Worm (Caenorhabditis elegans) whole organism, mixed stage, embryonic: Measurements from ENCODE around the gene W10G11.1.

ENCODE experiments used
- blmp-1 ChIP-seq: fragments of 150-350 bp; optimal IDR thresholded peaks from 2 replicates; lab custom pipeline; 2014; ENCODE audit warnings: missing biosample characterization, missing genetic modification characterization
- ceh-39 ChIP-seq: fragments of 150-350 bp; optimal IDR thresholded peaks from 2 replicates; lab custom pipeline; 2014; ENCODE audit warnings: missing biosample characterization, missing genetic modification characterization
- ceh-43 ChIP-seq: fragments of 200-800 bp; sonication (Bioruptor generic); optimal IDR thresholded peaks from 2 replicates; lab custom pipeline; 2018; ENCODE audit warnings: mild to moderate bottlenecking, missing genetic modification characterization, moderate library complexity, missing compliant biosample characterization
- ceh-83 ChIP-seq: fragments of 200-800 bp; sonication (Bioruptor generic); optimal IDR thresholded peaks from 2 replicates; lab custom pipeline; 2018; ENCODE audit warnings: mild to moderate bottlenecking, missing genetic modification characterization, missing compliant biosample characterization
- cnd-1 ChIP-seq: fragments of 200-800 bp; sonication (Bioruptor generic); optimal IDR thresholded peaks from 2 replicates; lab custom pipeline; 2018; ENCODE audit warnings: mild to moderate bottlenecking, missing genetic modification characterization, missing compliant biosample characterization
- drap-1 ChIP-seq: fragments of 200-800 bp; sonication (Bioruptor generic); optimal IDR thresholded peaks from 3 replicates; lab custom pipeline; 2018; ENCODE audit warnings: mild to moderate bottlenecking, missing genetic modification characterization, missing compliant biosample characterization
- elt-1 ChIP-seq: sonication (generic microtip); optimal IDR thresholded peaks from 2 replicates; lab custom pipeline; 2017; ENCODE audit warnings: missing genetic modification characterization, mild to moderate bottlenecking, missing compliant biosample characterization, antibody characterized with exemption, moderate library complexity, borderline replicate concordance; ENCODE audit not compliant: insufficient read depth
- elt-3 ChIP-seq: fragments of 150-350 bp; optimal IDR thresholded peaks from 2 replicates; lab custom pipeline; 2014; ENCODE audit warnings: missing biosample characterization, missing genetic modification characterization
- flh-1 ChIP-seq: fragments of 200-800 bp; sonication (Bioruptor generic); optimal IDR thresholded peaks from 2 replicates; lab custom pipeline; 2018; ENCODE audit warnings: mild to moderate bottlenecking, missing genetic modification characterization, moderate library complexity, missing compliant biosample characterization
- ham-2 ChIP-seq: fragments of 200-800 bp; sonication (Bioruptor generic); optimal IDR thresholded peaks from 2 replicates; lab custom pipeline; 2018; ENCODE audit warnings: mild to moderate bottlenecking, missing genetic modification characterization, missing compliant biosample characterization
- lin-13 ChIP-seq: fragments of 150-350 bp; optimal IDR thresholded peaks from 2 replicates; lab custom pipeline; 2014; ENCODE audit warnings: missing biosample characterization, missing genetic modification characterization
- lin-32 ChIP-seq: fragments of 200-800 bp; sonication (Bioruptor generic); optimal IDR thresholded peaks from 2 replicates; lab custom pipeline; 2018; ENCODE audit warnings: mild to moderate bottlenecking, missing genetic modification characterization, missing compliant biosample characterization
- mab-5 ChIP-seq: fragments of 150-350 bp; optimal IDR thresholded peaks from 2 replicates; lab custom pipeline; 2014; ENCODE audit warnings: missing biosample characterization, missing genetic modification characterization
- mep-1 ChIP-seq: fragments of 150-350 bp; optimal IDR thresholded peaks from 2 replicates; lab custom pipeline; 2017; ENCODE audit warnings: missing biosample characterization, missing genetic modification reagents, missing genetic modification characterization, inconsistent platforms
- nhr-2 ChIP-seq: fragments of 150-350 bp; optimal IDR thresholded peaks from 2 replicates; lab custom pipeline; 2014; ENCODE audit warnings: missing biosample characterization, missing genetic modification characterization
- nhr-237 ChIP-seq: fragments of 150-350 bp; optimal IDR thresholded peaks from 2 replicates; lab custom pipeline; 2014; ENCODE audit warnings: missing biosample characterization, missing genetic modification characterization
- nhr-28 ChIP-seq: fragments of 150-350 bp; optimal IDR thresholded peaks from 2 replicates; lab custom pipeline; 2014; ENCODE audit warnings: missing biosample characterization, missing genetic modification characterization
- nhr-76 ChIP-seq: sonication (generic microtip); optimal IDR thresholded peaks from 2 replicates; lab custom pipeline; 2017; ENCODE audit warnings: missing biosample characterization, missing genetic modification characterization
- pha-4 ChIP-seq: fragments of 150-350 bp; optimal IDR thresholded peaks from 2 replicates; lab custom pipeline; 2018; ENCODE audit warnings: missing biosample characterization, missing genetic modification reagents, missing genetic modification characterization
- sem-2 ChIP-seq: fragments of 200-800 bp; sonication (Bioruptor generic); optimal IDR thresholded peaks from 2 replicates; lab custom pipeline; 2018; ENCODE audit warnings: mild to moderate bottlenecking, missing genetic modification characterization, missing compliant biosample characterization
- snpc-4 ChIP-seq: fragments of 150-350 bp; optimal IDR thresholded peaks from 2 replicates; lab custom pipeline; 2014; ENCODE audit warnings: missing biosample characterization, missing genetic modification characterization
- sptf-1 ChIP-seq: sonication (generic microtip); optimal IDR thresholded peaks from 2 replicates; lab custom pipeline; 2017; ENCODE audit warnings: mild to moderate bottlenecking, missing genetic modification characterization, moderate library complexity, missing compliant biosample characterization
- tbx-8 ChIP-seq: fragments of 200-800 bp; sonication (Bioruptor generic); optimal IDR thresholded peaks from 2 replicates; lab custom pipeline; 2018; ENCODE audit warnings: mild to moderate bottlenecking, missing genetic modification characterization, moderate library complexity, missing compliant biosample characterization
- unc-120 ChIP-seq: sonication (generic microtip); optimal IDR thresholded peaks from 2 replicates; lab custom pipeline; 2017; ENCODE audit warnings: missing genetic modification characterization, missing compliant biosample characterization; ENCODE audit not compliant: poor library complexity, severe bottlenecking
- unc-62 ChIP-seq: fragments of 150-350 bp; optimal IDR thresholded peaks from 2 replicates; lab custom pipeline; 2014; ENCODE audit warnings: missing biosample characterization, missing genetic modification reagents, missing genetic modification characterization

The W10G11.1 gene

DNA sequence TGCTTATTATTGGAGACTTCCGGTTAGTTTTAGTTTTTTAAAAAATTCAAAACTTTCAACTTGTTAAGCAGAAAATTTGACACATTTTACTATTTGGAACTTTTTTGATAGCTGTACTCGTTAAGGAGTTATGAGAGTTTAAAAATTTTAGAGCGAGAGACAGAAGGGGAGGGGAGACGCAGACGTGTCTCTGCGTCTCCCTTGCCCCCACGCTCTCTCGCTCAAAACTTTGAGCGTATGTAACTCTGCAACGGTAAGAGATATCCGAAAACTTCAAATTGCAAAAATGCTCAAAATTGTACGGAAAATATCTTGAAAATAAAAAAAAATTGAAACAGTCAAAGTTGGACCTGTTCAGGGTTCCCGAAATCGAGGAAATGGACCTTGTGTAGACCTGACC, 44.3 kb downstream of the W10G11.1 start:
- TF ChIP-seq cnd-1 (tag; lab: Kevin White, UChicago) = no peak
- no peak for TF ChIP-seq unc-120 (tag; lab: Kevin White, UChicago)
- no peak for TF ChIP-seq sem-2 (GFP tag; lab: Kevin White, UChicago)
- TF ChIP-seq pha-4 (tag; lab: Kevin White, UChicago) = no peak
- no peak for TF ChIP-seq blmp-1 (tag; lab: Kevin White, UChicago)
- TF ChIP-seq unc-62 (GFP tag; lab: Kevin White, UChicago) = no peak
- TF ChIP-seq tbx-8 (GFP tag; lab: Kevin White, UChicago) = no peak
- TF ChIP-seq flh-1 = no peak
- TF ChIP-seq ceh-43 (GFP tag; lab: Kevin White, UChicago) = no peak
- no peak for TF ChIP-seq nhr-28 (tag; lab: Kevin White, UChicago)
- no peak for TF ChIP-seq ceh-83 (GFP tag; lab: Kevin White, UChicago)
- TF ChIP-seq sptf-1 (tag; lab: Kevin White, UChicago) = no peak
- no peak for TF ChIP-seq ham-2 (GFP tag; lab: Kevin White, UChicago)

DNA sequence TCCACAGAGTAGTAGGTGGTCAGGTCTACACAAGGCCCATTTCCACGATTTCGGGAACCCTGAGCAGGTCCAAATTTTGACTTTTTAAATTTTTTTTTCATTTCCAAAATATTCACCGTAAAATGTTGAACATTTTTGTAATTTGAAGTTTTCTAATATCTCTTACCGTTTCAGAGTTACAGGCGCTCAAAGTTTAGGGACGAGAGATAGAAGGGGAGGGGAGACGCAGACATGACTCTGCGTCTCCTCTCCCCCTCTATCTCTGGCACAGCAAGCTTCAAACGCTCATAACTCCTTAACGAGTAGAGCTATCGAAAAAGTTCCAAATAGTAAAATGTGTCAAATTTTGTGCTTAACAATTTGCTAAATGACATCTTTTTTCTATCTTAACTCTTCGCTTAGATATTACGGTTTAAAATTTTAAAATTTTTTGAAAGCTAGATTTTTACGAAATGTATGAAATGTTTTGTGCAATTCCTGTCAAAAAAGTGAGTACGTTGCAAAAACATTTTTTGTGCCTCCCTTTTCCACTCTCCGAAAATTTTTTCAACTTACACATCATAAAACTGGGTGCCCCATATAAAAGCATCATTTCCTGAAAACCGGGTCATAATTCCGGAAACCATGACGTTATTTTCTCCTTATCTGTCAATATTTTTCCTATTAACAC, 45.0 kb downstream of the W10G11.1 start, which contains the start of the genes Y49F6B.14 and clec-125:
Gene Y49F6B.14 (minus strand): TSS at position 101 of the 670 bp plus-strand sequence.
Gene clec-125 (plus strand): TSS at position 620 of the 670 bp plus-strand sequence.
- no peak for TF ChIP-seq lin-32 (GFP tag; lab: Kevin White, UChicago)
- TF ChIP-seq ceh-83 (GFP tag; lab: Kevin White, UChicago) = no peak
- TF ChIP-seq nhr-28 (tag; lab: Kevin White, UChicago) = no peak
- TF ChIP-seq sptf-1 (tag; lab: Kevin White, UChicago) = no peak
- no peak for TF ChIP-seq blmp-1 (tag; lab: Kevin White, UChicago)
- no peak for TF ChIP-seq nhr-2 (tag; lab: Kevin White, UChicago)
- TF ChIP-seq pha-4 (tag; lab: Kevin White, UChicago) = no peak
- no peak for TF ChIP-seq elt-3 (tag; lab: Kevin White, UChicago)
- TF ChIP-seq nhr-76 (tag; lab: Kevin White, UChicago) = no peak

DNA sequence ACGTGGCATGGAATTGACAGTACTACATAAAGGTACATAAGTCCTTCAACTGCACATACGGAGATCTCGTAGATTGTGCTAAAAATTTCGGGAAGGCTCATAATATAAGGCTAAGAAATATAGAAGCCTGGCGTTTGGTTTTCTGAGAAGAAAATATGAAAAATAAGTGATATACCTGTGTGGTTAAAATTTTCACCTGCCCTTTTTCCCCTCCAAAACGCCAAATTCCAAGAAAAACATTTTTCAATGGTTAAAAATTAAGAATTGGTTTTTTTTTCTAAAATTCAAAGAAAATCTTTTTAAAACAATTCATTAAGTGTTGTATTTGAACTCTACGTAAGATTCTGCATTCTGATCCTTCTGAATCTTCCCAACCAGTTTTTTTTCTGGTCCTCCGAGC, 45.9 kb downstream of the W10G11.1 start, which contains the start of gene srz-5:
Gene srz-5 (minus strand): TSS at position 101 of the 400 bp plus-strand sequence.
- TF ChIP-seq nhr-28 (tag; lab: Kevin White, UChicago) (no peak), sem-2 (GFP tag; lab: Kevin White, UChicago) (no peak), flh-1 (no peak), sptf-1 (tag; lab: Kevin White, UChicago) (no peak), elt-1 (tag; lab: Kevin White, UChicago) (no peak), ceh-39 (no peak), elt-3 (tag; lab: Kevin White, UChicago) (no peak), unc-120 (tag; lab: Kevin White, UChicago) (no peak), mab-5 (no peak)

DNA sequence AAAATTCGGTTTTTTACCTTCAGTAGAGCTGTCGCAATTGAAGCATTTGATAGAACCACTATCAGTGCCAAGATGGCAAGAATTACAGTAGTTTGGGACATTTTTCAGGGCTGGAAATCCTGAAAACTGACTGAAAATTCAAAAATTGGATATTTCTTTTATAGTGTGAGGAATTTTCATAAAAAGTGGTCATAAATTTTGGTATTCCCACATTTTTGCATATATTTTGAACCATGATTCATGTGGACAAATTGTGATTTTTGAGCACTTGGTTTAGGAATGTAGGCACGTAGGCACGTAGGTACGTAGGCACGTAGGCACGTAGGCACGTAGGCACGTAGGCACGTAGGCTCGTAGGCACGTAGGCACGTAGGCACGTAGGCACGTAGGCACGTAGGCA, 48.3 kb downstream of the W10G11.1 start, which contains the start of gene Y49F6B.19:
Gene Y49F6B.19 (minus strand): TSS at position 101 of the 400 bp plus-strand sequence.
- TF ChIP-seq unc-62 (GFP tag; lab: Kevin White, UChicago) = no peak
- TF ChIP-seq nhr-76 (tag; lab: Kevin White, UChicago) = no peak
- TF ChIP-seq tbx-8 (GFP tag; lab: Kevin White, UChicago) = no peak
- TF ChIP-seq drap-1 (GFP tag; lab: Kevin White, UChicago) = no peak
- no peak for TF ChIP-seq flh-1
- TF ChIP-seq unc-120 (tag; lab: Kevin White, UChicago) = no peak
- no peak for TF ChIP-seq elt-3 (tag; lab: Kevin White, UChicago)
- TF ChIP-seq cnd-1 (tag; lab: Kevin White, UChicago) = no peak
- no peak for TF ChIP-seq ham-2 (GFP tag; lab: Kevin White, UChicago)
- TF ChIP-seq nhr-2 (tag; lab: Kevin White, UChicago) = no peak
- no peak for TF ChIP-seq sptf-1 (tag; lab: Kevin White, UChicago)
- TF ChIP-seq nhr-237 (tag; lab: Kevin White, UChicago) = no peak
- TF ChIP-seq mep-1 (tag; lab: Kevin White, UChicago) = no peak
- TF ChIP-seq lin-32 (GFP tag; lab: Kevin White, UChicago) = no peak
- TF ChIP-seq ceh-43 (GFP tag; lab: Kevin White, UChicago) = no peak
- TF ChIP-seq lin-13 = no peak
- no peak for TF ChIP-seq blmp-1 (tag; lab: Kevin White, UChicago)
- no peak for TF ChIP-seq snpc-4 (tag; lab: Kevin White, UChicago)
- no peak for TF ChIP-seq mab-5
- TF ChIP-seq, all 35 proteins: peak for 0
